Fruit fly (Drosophila melanogaster) whole organism, embryonic: ENCODE data around the gene CG46317.

ENCODE experiments used
- Atf6 ChIP-seq: fragments of 200-800 bp; sonication (Bioruptor generic); IDR thresholded peaks from 2 replicates; pipeline ENCODE4 v1.3.6; 2022; ENCODE audit warnings: missing biosample characterization, missing genetic modification characterization
- CG1024 ChIP-seq: fragments of 200-800 bp; sonication (Bioruptor generic); IDR thresholded peaks from 2 replicates; pipeline ENCODE4 v1.3.6; 2022; ENCODE audit warnings: missing biosample characterization, missing genetic modification characterization
- CG10543 ChIP-seq: fragments of 200-800 bp; sonication (Bioruptor generic); optimal IDR thresholded peaks from 3 replicates; lab custom pipeline; 2017; ENCODE audit warnings: missing biosample characterization, mild to moderate bottlenecking, missing genetic modification characterization, moderate library complexity
- CG11085 ChIP-seq: fragments of 200-800 bp; sonication (Bioruptor generic); IDR thresholded peaks from 2 replicates; pipeline ENCODE4 v1.3.6; 2022; ENCODE audit warnings: missing biosample characterization, missing genetic modification characterization
- CG11723 ChIP-seq: fragments of 200-800 bp; sonication (Bioruptor generic); optimal IDR thresholded peaks from 2 replicates; lab custom pipeline; 2017; ENCODE audit warnings: missing biosample characterization, mild to moderate bottlenecking, missing genetic modification characterization
- CG14050 ChIP-seq: fragments of 200-800 bp; sonication (Bioruptor generic); IDR thresholded peaks from 3 replicates; pipeline ENCODE4 v1.3.6; 2022; ENCODE audit warnings: missing biosample characterization, missing genetic modification characterization
- CG2116 ChIP-seq: fragments of 200-800 bp; sonication (Bioruptor generic); optimal IDR thresholded peaks from 3 replicates; lab custom pipeline; 2018; ENCODE audit warnings: missing biosample characterization, mild to moderate bottlenecking, missing genetic modification characterization
- CG30020 ChIP-seq: fragments of 200-800 bp; optimal IDR thresholded peaks from 2 replicates; lab custom pipeline; 2019; ENCODE audit warnings: missing biosample characterization, mild to moderate bottlenecking, missing genetic modification characterization, moderate library complexity
- CG31224 ChIP-seq: fragments of 200-800 bp; sonication (Bioruptor generic); IDR thresholded peaks from 2 replicates; pipeline ENCODE4 v1.3.6; 2022; ENCODE audit warnings: missing biosample characterization, missing genetic modification characterization
- CG33213 ChIP-seq: fragments of 200-800 bp; sonication (Bioruptor generic); optimal IDR thresholded peaks from 3 replicates; lab custom pipeline; 2016; ENCODE audit warnings: missing biosample characterization, missing genetic modification characterization
- CG43689 ChIP-seq: fragments of 200-800 bp; sonication (Bioruptor generic); IDR thresholded peaks from 2 replicates; pipeline ENCODE4 v1.3.6; 2022; ENCODE audit warnings: missing biosample characterization, missing genetic modification characterization
- CG4424 ChIP-seq: fragments of 200-800 bp; sonication (Bioruptor generic); optimal IDR thresholded peaks from 3 replicates; lab custom pipeline; 2016; ENCODE audit warnings: missing biosample characterization, missing genetic modification characterization
- CG4820 ChIP-seq: fragments of 200-800 bp; sonication (Bioruptor generic); optimal IDR thresholded peaks from 3 replicates; lab custom pipeline; 2016; ENCODE audit warnings: missing biosample characterization, missing genetic modification characterization
- CG7357 ChIP-seq: fragments of 200-800 bp; sonication (Bioruptor generic); IDR thresholded peaks from 3 replicates; pipeline ENCODE4 v1.3.6; 2022; ENCODE audit warnings: missing biosample characterization, missing genetic modification characterization
- CG7839 ChIP-seq: fragments of 200-800 bp; sonication (Bioruptor generic); optimal IDR thresholded peaks from 3 replicates; lab custom pipeline; 2018; ENCODE audit warnings: missing biosample characterization, mild to moderate bottlenecking, missing genetic modification characterization, moderate library complexity
- CG7928 ChIP-seq: fragments of 200-800 bp; sonication (Bioruptor generic); optimal IDR thresholded peaks from 2 replicates; lab custom pipeline; 2017; ENCODE audit warnings: missing biosample characterization, mild to moderate bottlenecking, missing genetic modification characterization
- CG8359 ChIP-seq: fragments of 200-800 bp; sonication (Bioruptor generic); optimal IDR thresholded peaks from 2 replicates; lab custom pipeline; 2017; ENCODE audit warnings: missing biosample characterization, mild to moderate bottlenecking, missing genetic modification characterization, borderline replicate concordance
- Dad ChIP-seq: fragments of 200-800 bp; sonication (Bioruptor generic); optimal IDR thresholded peaks from 3 replicates; lab custom pipeline; 2016; ENCODE audit warnings: missing biosample characterization, missing genetic modification characterization
- Deaf1 ChIP-seq: fragments of 200-800 bp; optimal IDR thresholded peaks from 3 replicates; lab custom pipeline; 2019; ENCODE audit warnings: missing biosample characterization, mild to moderate bottlenecking, missing genetic modification characterization, moderate library complexity
- Ets65A ChIP-seq: fragments of 200-800 bp; sonication (Bioruptor generic); peaks from one replicate; lab custom pipeline; 2016; ENCODE audit warnings: missing biosample characterization, missing genetic modification characterization
- Fer1 ChIP-seq: fragments of 200-800 bp; sonication (Bioruptor generic); optimal IDR thresholded peaks from 2 replicates; lab custom pipeline; 2017; ENCODE audit warnings: missing biosample characterization, mild to moderate bottlenecking, missing genetic modification characterization
- Gug ChIP-seq: fragments of 200-800 bp; sonication (Bioruptor generic); IDR thresholded peaks from 4 replicates; pipeline ENCODE4 v1.3.6; 2022; ENCODE audit warnings: missing biosample characterization, missing genetic modification characterization
- HLH3B ChIP-seq: fragments of 200-800 bp; sonication (Bioruptor generic); IDR thresholded peaks from 2 replicates; pipeline ENCODE4 v1.3.6; 2022; ENCODE audit warnings: missing biosample characterization, missing genetic modification characterization
- Jarid2 ChIP-seq: fragments of 200-800 bp; sonication (Bioruptor generic); optimal IDR thresholded peaks from 3 replicates; lab custom pipeline; 2017; ENCODE audit warnings: mild to moderate bottlenecking, missing biosample characterization, missing genetic modification reagents, missing genetic modification characterization
- MTF-1 ChIP-seq: fragments of 200-800 bp; sonication (Bioruptor generic); optimal IDR thresholded peaks from 2 replicates; lab custom pipeline; 2018; ENCODE audit warnings: missing biosample characterization, mild to moderate bottlenecking, missing genetic modification characterization, borderline replicate concordance
- Med ChIP-seq: fragments of 200-800 bp; sonication (Bioruptor generic); peaks from one replicate; lab custom pipeline; 2016; ENCODE audit warnings: missing biosample characterization, missing genetic modification characterization, mild to moderate bottlenecking, inconsistent platforms, moderate library complexity
- Myb ChIP-seq: fragments of 200-800 bp; sonication (Bioruptor generic); optimal IDR thresholded peaks from 2 replicates; lab custom pipeline; 2016; ENCODE audit warnings: missing biosample characterization, missing genetic modification characterization
- PHDP ChIP-seq: fragments of 200-800 bp; sonication (Bioruptor generic); optimal IDR thresholded peaks from 3 replicates; lab custom pipeline; 2018; ENCODE audit warnings: missing biosample characterization, mild to moderate bottlenecking, missing genetic modification characterization, moderate library complexity
- bowl ChIP-seq: fragments of 200-800 bp; sonication (Bioruptor generic); IDR thresholded peaks from 2 replicates; pipeline ENCODE4 v1.3.6; 2022; ENCODE audit warnings: missing biosample characterization, missing genetic modification characterization
- chif ChIP-seq, 2 experiments: fragments of 200-800 bp; sonication (Bioruptor generic); optimal IDR thresholded peaks; 3 replicates each; lab custom pipeline; 2016; ENCODE audit warnings: missing biosample characterization in 2 of 2, missing genetic modification characterization in 2 of 2
- chinmo ChIP-seq: fragments of 200-800 bp; sonication (Bioruptor generic); IDR thresholded peaks from 4 replicates; pipeline ENCODE4 v1.3.6; 2022; ENCODE audit warnings: missing biosample characterization, missing genetic modification characterization; ENCODE audit not compliant: partially characterized antibody
- crol ChIP-seq: fragments of 200-800 bp; sonication (Bioruptor generic); IDR thresholded peaks from 2 replicates; pipeline ENCODE4 v1.3.6; 2022; ENCODE audit warnings: missing biosample characterization, missing genetic modification characterization
- dm ChIP-seq: fragments of 200-800 bp; sonication (Bioruptor generic); optimal IDR thresholded peaks from 3 replicates; lab custom pipeline; 2016; ENCODE audit warnings: missing biosample characterization, missing genetic modification characterization
- emc ChIP-seq: fragments of 200-800 bp; sonication (Bioruptor generic); optimal IDR thresholded peaks from 2 replicates; lab custom pipeline; 2016; ENCODE audit warnings: missing biosample characterization, missing genetic modification characterization
- gce ChIP-seq: fragments of 200-800 bp; sonication (Bioruptor generic); IDR thresholded peaks from 3 replicates; pipeline ENCODE4 v1.3.6; 2022; ENCODE audit warnings: missing biosample characterization, missing genetic modification characterization
- h ChIP-seq: fragments of >200 bp; optimal IDR thresholded peaks from 2 replicates; lab custom pipeline; 2017
- hth ChIP-seq: fragments of >200 bp; optimal IDR thresholded peaks from 2 replicates; lab custom pipeline; 2017; ENCODE audit warnings: inconsistent platforms
- ind ChIP-seq: fragments of 200-800 bp; sonication (Bioruptor generic); optimal IDR thresholded peaks from 3 replicates; lab custom pipeline; 2016; ENCODE audit warnings: missing biosample characterization, missing genetic modification characterization
- lbe ChIP-seq: fragments of 200-800 bp; sonication (Bioruptor generic); optimal IDR thresholded peaks from 2 replicates; lab custom pipeline; 2016; ENCODE audit warnings: missing biosample characterization, mild to moderate bottlenecking, missing genetic modification characterization
- lilli ChIP-seq: fragments of 200-800 bp; sonication (Bioruptor generic); optimal IDR thresholded peaks from 3 replicates; lab custom pipeline; 2016; ENCODE audit warnings: missing biosample characterization, missing genetic modification characterization
- nom ChIP-seq: fragments of 200-800 bp; sonication (Bioruptor generic); optimal IDR thresholded peaks from 2 replicates; lab custom pipeline; 2017; ENCODE audit warnings: missing biosample characterization, missing genetic modification characterization, mild to moderate bottlenecking, moderate library complexity, missing genetic modification reagents
- prd ChIP-seq, 3 experiments: fragments of >200 bp in 2 of 3; fragments of 200-800 bp in 1 of 3; sonication (Bioruptor generic) in 1 of 3; optimal IDR thresholded peaks in 2 of 3; IDR thresholded peaks in 1 of 3; 2 replicates in 2 of 3; 3 replicates in 1 of 3; pipeline versions ENCODE4 v1.3.6 to Lab custom; 2017 to 2022; ENCODE audit warnings: missing biosample characterization in 1 of 3, missing genetic modification characterization in 1 of 3
- sima ChIP-seq: fragments of 200-800 bp; sonication (Bioruptor generic); optimal IDR thresholded peaks from 2 replicates; lab custom pipeline; 2016; ENCODE audit warnings: missing biosample characterization, missing genetic modification characterization
- sr ChIP-seq: fragments of 200-800 bp; sonication (Bioruptor generic); IDR thresholded peaks from 3 replicates; pipeline ENCODE4 v1.3.6; 2022; ENCODE audit warnings: missing biosample characterization, missing genetic modification characterization
- toy ChIP-seq: fragments of 200-800 bp; sonication (Bioruptor generic); IDR thresholded peaks from 2 replicates; pipeline ENCODE4 v1.3.6; 2022; ENCODE audit warnings: missing biosample characterization, missing genetic modification characterization
- tx ChIP-seq: fragments of 200-800 bp; sonication (Bioruptor generic); optimal IDR thresholded peaks from 2 replicates; lab custom pipeline; 2016; ENCODE audit warnings: missing biosample characterization, missing genetic modification characterization
- usp ChIP-seq: fragments of >200 bp; optimal IDR thresholded peaks from 2 replicates; lab custom pipeline; 2017; ENCODE audit warnings: missing biosample characterization, missing genetic modification characterization
- vvl ChIP-seq: fragments of 200-800 bp; sonication (Bioruptor generic); IDR thresholded peaks from 2 replicates; pipeline ENCODE4 v1.3.6; 2022; ENCODE audit warnings: missing biosample characterization, missing genetic modification characterization
- yki ChIP-seq: fragments of >200 bp; optimal IDR thresholded peaks from 3 replicates; lab custom pipeline; 2018
- zen ChIP-seq: fragments of 200-800 bp; sonication (Bioruptor generic); optimal IDR thresholded peaks from 3 replicates; lab custom pipeline; 2018; ENCODE audit warnings: missing biosample characterization, mild to moderate bottlenecking, missing genetic modification characterization, moderate library complexity
- zfh1 ChIP-seq: fragments of 200-800 bp; sonication (Bioruptor generic); IDR thresholded peaks from 3 replicates; pipeline ENCODE4 v1.3.6; 2022; ENCODE audit warnings: missing biosample characterization, missing genetic modification characterization

Gene CG46317

DNA sequence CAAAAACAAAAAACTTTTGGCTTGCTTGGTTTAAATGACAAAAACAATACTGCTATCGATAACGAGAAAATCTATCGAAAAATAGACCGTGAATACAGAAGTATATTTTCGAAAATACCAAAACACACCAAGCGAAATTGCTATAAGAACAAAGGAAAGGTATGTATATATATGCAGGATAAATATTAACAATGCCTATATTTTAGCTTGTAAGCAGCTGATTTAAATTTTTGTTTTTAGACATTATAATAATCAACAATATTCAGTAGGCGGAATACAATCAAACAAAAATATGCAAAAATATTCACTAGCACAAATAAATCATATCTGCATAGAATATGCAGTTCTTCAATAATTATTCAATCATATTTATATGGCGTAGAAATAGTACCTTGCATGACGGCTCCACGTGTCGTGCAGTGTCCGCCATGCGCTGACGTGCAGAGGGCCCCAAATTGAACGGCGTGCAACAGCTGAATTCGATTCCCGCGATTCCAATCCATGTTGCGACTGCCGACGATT is 23.1 kb upstream of the CG46317 start, which contains the start of the genes Fbxl4 and Dus2 (continued):
- peak; percentile 96 for TF ChIP-seq lilli (GFP tag; lab: Kevin White, UChicago)
- peak; percentile 92 for TF ChIP-seq Atf6 (GFP tag; lab: Robert Waterston, UW)
- peak; percentile 95 for TF ChIP-seq CG4820 (GFP tag; lab: Kevin White, UChicago)
- peak; percentile 88 for TF ChIP-seq Fer1
- TF ChIP-seq CG11085 (GFP tag; lab: Robert Waterston, UW) = peak; percentile 91
- no peak for TF ChIP-seq Jarid2 (GFP tag; lab: Kevin White, UChicago)
- TF ChIP-seq CG30020 (tag; lab: Kevin White, UChicago) = peak; percentile 87
- TF ChIP-seq zfh1 (GFP tag; lab: Robert Waterston, UW) = peak; percentile 94
- TF ChIP-seq crol (GFP tag; lab: Robert Waterston, UW) = peak; percentile 51; the same call in 1 of the 2 replicates
- peak; percentile 78 for TF ChIP-seq CG43689 (GFP tag; lab: Robert Waterston, UW)
- no peak for TF ChIP-seq usp (GFP tag; lab: Kevin White, UChicago)
- TF ChIP-seq CG1024 (GFP tag; lab: Robert Waterston, UW) = peak; percentile 87
- peak; percentile 75 for TF ChIP-seq CG8359 (GFP tag; lab: Kevin White, UChicago)
- peak; percentile 86 for TF ChIP-seq CG7357
- peak; percentile 84 for TF ChIP-seq CG31224
- TF ChIP-seq Dad (GFP tag; lab: Kevin White, UChicago) = peak; percentile 87
- TF ChIP-seq hth (lab: Kevin White, UChicago) = no peak
- TF ChIP-seq dm (GFP tag; lab: Kevin White, UChicago) = peak; percentile 83
- TF ChIP-seq h (lab: Kevin White, UChicago) = no peak
- TF ChIP-seq Myb (GFP tag; lab: Kevin White, UChicago) = peak; percentile 75
- TF ChIP-seq prd (optimal IDR thresholded peaks at IDR 0.05; lab: Kevin White, UChicago) = no peak
- peak; percentile 96 for TF ChIP-seq prd (GFP tag; IDR thresholded peaks at IDR 0.05; lab: Robert Waterston, UW)
- peak; percentile 92 for TF ChIP-seq tx (GFP tag; lab: Kevin White, UChicago)
- peak; percentile 99 for TF ChIP-seq Med (GFP tag; lab: Kevin White, UChicago)
- peak; percentile 92 for TF ChIP-seq zen (tag; lab: Kevin White, UChicago)
- peak; percentile 82 for TF ChIP-seq CG14050
- peak; percentile 80 for TF ChIP-seq CG2116 (GFP tag; lab: Kevin White, UChicago)
- TF ChIP-seq chinmo (GFP tag; lab: Robert Waterston, UW) = no peak
- TF ChIP-seq sr (GFP tag; lab: Robert Waterston, UW) = peak; percentile 72; the same call in 2 of the 3 replicates
- TF ChIP-seq emc (GFP tag; lab: Kevin White, UChicago) = peak; percentile 61
- TF ChIP-seq nom (GFP tag; lab: Kevin White, UChicago) = peak; percentile 66
- peak; percentile 61 for TF ChIP-seq CG7928 (GFP tag; lab: Kevin White, UChicago)
- peak; percentile 88 for TF ChIP-seq gce
- peak; percentile 74 for TF ChIP-seq toy
- peak; percentile 89 for TF ChIP-seq CG11723 (GFP tag; lab: Kevin White, UChicago)
- TF ChIP-seq chif (GFP tag; optimal IDR thresholded peaks at IDR 0.05; lab: Kevin White, UChicago) = peak; percentile 92 to 95
- peak; percentile 65 for TF ChIP-seq bowl (GFP tag; lab: Robert Waterston, UW)
- TF ChIP-seq PHDP (tag; lab: Kevin White, UChicago) = peak; percentile 91
- TF ChIP-seq ind (GFP tag; lab: Kevin White, UChicago) = peak; percentile 94
- TF ChIP-seq MTF-1 (GFP tag; lab: Kevin White, UChicago) = peak; percentile 75
- TF ChIP-seq Deaf1 (tag; lab: Kevin White, UChicago) = peak; percentile 63
- TF ChIP-seq lbe = peak; percentile 62
- peak; percentile 89 for TF ChIP-seq CG10543
- peak; percentile 93 for TF ChIP-seq HLH3B
- no peak for TF ChIP-seq yki (lab: Kevin White, UChicago)
- peak; percentile 93 for TF ChIP-seq CG7839 (tag; lab: Kevin White, UChicago)
- TF ChIP-seq vvl (GFP tag; lab: Robert Waterston, UW) = peak; percentile 94
- peak; percentile 95 for TF ChIP-seq CG4424 (GFP tag; lab: Kevin White, UChicago)
- peak; percentile 99 for TF ChIP-seq Ets65A (GFP tag; lab: Kevin White, UChicago)
- peak; percentile 97 for TF ChIP-seq Gug (GFP tag; lab: Robert Waterston, UW)
- TF ChIP-seq CG33213 (GFP tag; lab: Kevin White, UChicago) = peak; percentile 86
- peak; percentile 73 for TF ChIP-seq sima
